Worm (Caenorhabditis elegans): ENCODE data around the gene daf-41.

Gene daf-41

ce11 chrIII:5225321-5225720 lies 49.2 kb downstream of the daf-41 start, which contains the start of gene nex-1:
Gene nex-1, plus strand, starts transcription at chrIII:5225621.
- TF ChIP-seq nhr-77 (tag; optimal IDR thresholded peaks at IDR 0.05) (no peak), elt-3 (tag; optimal IDR thresholded peaks at IDR 0.05) (no peak), ztf-4 (tag; optimal IDR thresholded peaks at IDR 0.05) (no peak), nhr-12 (tag; optimal IDR thresholded peaks at IDR 0.05) (no peak), jun-1 (tag; optimal IDR thresholded peaks at IDR 0.05) (no peak), ztf-11 (tag; optimal IDR thresholded peaks at IDR 0.05) (no peak), nhr-25 (tag; optimal IDR thresholded peaks at IDR 0.05) (no peak), mml-1 (tag; optimal IDR thresholded peaks at IDR 0.05) (no peak)

- TF ChIP-seq elt-1 (tag; optimal IDR thresholded peaks at IDR 0.05): no peak
- no peak for TF ChIP-seq nhr-12 (tag; optimal IDR thresholded peaks at IDR 0.05)
- TF ChIP-seq nfya-1 (tag; optimal IDR thresholded peaks at IDR 0.05; ENCODE audit: insufficient read depth): peak; percentile 28
- no peak for TF ChIP-seq aly-2 (tag; optimal IDR thresholded peaks at IDR 0.05)
- TF ChIP-seq nhr-28 (tag; optimal IDR thresholded peaks at IDR 0.05): no peak
- TF ChIP-seq lin-15B (tag; optimal IDR thresholded peaks at IDR 0.05): no peak
- TF ChIP-seq pqm-1 (tag; optimal IDR thresholded peaks at IDR 0.05): peak; percentile 12
- no peak for TF ChIP-seq unc-39 (tag; optimal IDR thresholded peaks at IDR 0.05)
- TF ChIP-seq lsy-12 (tag; optimal IDR thresholded peaks at IDR 0.05): no peak
- TF ChIP-seq ceh-16 (tag; optimal IDR thresholded peaks at IDR 0.05): no peak
- no peak for TF ChIP-seq elt-3 (tag; optimal IDR thresholded peaks at IDR 0.05)
- no peak for TF ChIP-seq snpc-4 (tag; optimal IDR thresholded peaks at IDR 0.05)
- TF ChIP-seq ceh-9 (tag; optimal IDR thresholded peaks at IDR 0.05): no peak
- no peak for TF ChIP-seq skn-1 (tag; optimal IDR thresholded peaks at IDR 0.05)
- TF ChIP-seq nhr-237 (tag; optimal IDR thresholded peaks at IDR 0.05): no peak
- TF ChIP-seq fkh-10 (GFP tag; optimal IDR thresholded peaks at IDR 0.05): no peak
- no peak for TF ChIP-seq egl-5 (tag; optimal IDR thresholded peaks at IDR 0.05)
- no peak for TF ChIP-seq ztf-4 (tag; optimal IDR thresholded peaks at IDR 0.05)
- no peak for TF ChIP-seq ZK546.5 (tag; optimal IDR thresholded peaks at IDR 0.05)
- no peak for TF ChIP-seq hmg-11 (tag; optimal IDR thresholded peaks at IDR 0.05)
- no peak for TF ChIP-seq nhr-67 (tag; optimal IDR thresholded peaks at IDR 0.05)
- peak; percentile 44 for TF ChIP-seq jun-1 (tag; optimal IDR thresholded peaks at IDR 0.05)
- TF ChIP-seq pha-4 (tag; optimal IDR thresholded peaks at IDR 0.05): peak; percentile 12
- no peak for TF ChIP-seq nhr-11 (tag; optimal IDR thresholded peaks at IDR 0.05)
- no peak for TF ChIP-seq mdl-1 (tag; optimal IDR thresholded peaks at IDR 0.05)
- no peak for TF ChIP-seq zag-1 (tag; optimal IDR thresholded peaks at IDR 0.05)
- no peak for TF ChIP-seq sea-2 (GFP tag; optimal IDR thresholded peaks at IDR 0.05)
- TF ChIP-seq daf-12 (tag; optimal IDR thresholded peaks at IDR 0.05): no peak
- TF ChIP-seq ztf-11 (tag; optimal IDR thresholded peaks at IDR 0.05): no peak
- TF ChIP-seq elt-2 (tag; optimal IDR thresholded peaks at IDR 0.05): peak; percentile 37
- no peak for TF ChIP-seq tbx-2 (tag; optimal IDR thresholded peaks at IDR 0.05)
- TF ChIP-seq nhr-76 (tag; optimal IDR thresholded peaks at IDR 0.05): no peak
- peak; percentile 10 for TF ChIP-seq fos-1 (tag; optimal IDR thresholded peaks at IDR 0.05)
- TF ChIP-seq nhr-25 (tag; optimal IDR thresholded peaks at IDR 0.05): no peak
- TF ChIP-seq egl-27 (tag; optimal IDR thresholded peaks at IDR 0.05): peak; percentile 3
- TF ChIP-seq ama-1 (optimal IDR thresholded peaks at IDR 0.05): peak; percentile 20
- peak; percentile 44 for TF ChIP-seq nhr-23 (tag; optimal IDR thresholded peaks at IDR 0.05)
Observed at ce11 chrIII:5224908-5225307, 49.7 kb downstream of the daf-41 start.

Measured in whole organism, L3 larva.